Fruit fly (Drosophila melanogaster) whole organism, pupa: Measurements from ENCODE around the gene Polr2J.

Experiments used
- CG12605 ChIP-seq: fragments of 200-800 bp; sonication (Bioruptor generic); IDR thresholded peaks from 2 replicates; pipeline ENCODE4 v1.3.6; 2022; ENCODE audit warnings: missing biosample characterization, missing genetic modification characterization
- CG13204 ChIP-seq: fragments of 200-800 bp; sonication (Bioruptor generic); optimal IDR thresholded peaks from 2 replicates; lab custom pipeline; 2018; ENCODE audit warnings: missing biosample characterization, mild to moderate bottlenecking, missing genetic modification characterization, moderate library complexity
- CG14655 ChIP-seq: fragments of 200-800 bp; sonication (Bioruptor generic); optimal IDR thresholded peaks from 3 replicates; lab custom pipeline; 2017; ENCODE audit warnings: mild to moderate bottlenecking, missing biosample characterization, missing genetic modification reagents, missing genetic modification characterization
- CG32121 ChIP-seq: fragments of 200-800 bp; sonication (Bioruptor generic); IDR thresholded peaks from 2 replicates; pipeline ENCODE4 v1.3.6; 2022; ENCODE audit warnings: missing biosample characterization, missing genetic modification characterization
- CG34367 ChIP-seq: fragments of 200-800 bp; sonication (Bioruptor generic); optimal IDR thresholded peaks from 2 replicates; lab custom pipeline; 2018; ENCODE audit warnings: missing biosample characterization, mild to moderate bottlenecking, missing genetic modification characterization
- CG4496 ChIP-seq: fragments of 200-800 bp; sonication (Bioruptor generic); IDR thresholded peaks from 3 replicates; pipeline ENCODE4 v1.3.6; 2022; ENCODE audit warnings: missing biosample characterization, missing genetic modification characterization
- CG8301 ChIP-seq: fragments of 200-800 bp; sonication (Bioruptor generic); optimal IDR thresholded peaks from 2 replicates; lab custom pipeline; 2018; ENCODE audit warnings: missing biosample characterization, mild to moderate bottlenecking, missing genetic modification characterization
- CG9948 ChIP-seq: fragments of 200-800 bp; sonication (Bioruptor generic); optimal IDR thresholded peaks from 2 replicates; lab custom pipeline; 2018; ENCODE audit warnings: missing biosample characterization, mild to moderate bottlenecking, missing genetic modification characterization, moderate library complexity
- D1 ChIP-seq: fragments of 200-800 bp; sonication (Bioruptor generic); optimal IDR thresholded peaks from 2 replicates; lab custom pipeline; 2018; ENCODE audit warnings: missing biosample characterization, mild to moderate bottlenecking, missing genetic modification characterization, moderate library complexity
- Pif1A ChIP-seq: fragments of 200-800 bp; sonication (Bioruptor generic); optimal IDR thresholded peaks from 3 replicates; lab custom pipeline; 2016; ENCODE audit warnings: missing biosample characterization, missing genetic modification characterization
- Pif1B ChIP-seq: fragments of 200-800 bp; sonication (Bioruptor generic); optimal IDR thresholded peaks from 3 replicates; lab custom pipeline; 2016; ENCODE audit warnings: missing biosample characterization, missing genetic modification characterization

- no peak for TF ChIP-seq CG32121 (GFP tag; lab: Robert Waterston, UW)
- TF ChIP-seq CG4496 (GFP tag; lab: Robert Waterston, UW) = no peak
- no peak for TF ChIP-seq CG14655
- no peak for TF ChIP-seq Pif1A (GFP tag; lab: Kevin White, UChicago)
- TF ChIP-seq D1 (tag; lab: Kevin White, UChicago) = no peak
- no peak for TF ChIP-seq CG8301 (tag; lab: Kevin White, UChicago)
- no peak for TF ChIP-seq CG34367
- TF ChIP-seq CG12605 (GFP tag; lab: Robert Waterston, UW) = no peak
- TF ChIP-seq CG13204 (GFP tag; lab: Kevin White, UChicago) = no peak
- TF ChIP-seq Pif1B (GFP tag; lab: Kevin White, UChicago) = no peak
- no peak for TF ChIP-seq CG9948 (tag; lab: Kevin White, UChicago)
Observed at dm6 chr2L:17425412-17425811, 15.2 kb upstream of the Polr2J start.
